Fruit fly (Drosophila melanogaster): ENCODE measurements around the gene apolpp.
A peak's percentile ranks its signal among the peaks of the same experiment; 100 is the strongest.

Gene apolpp

dm6 chr4:1060373-1061094, at the start of gene apolpp:
TSS of gene apolpp (plus strand) at chr4:1060969.
- TF ChIP-seq CG8632 (GFP tag; optimal IDR thresholded peaks at IDR 0.05) (no peak), Gug (GFP tag; IDR thresholded peaks at IDR 0.05) (no peak), CG32006 (GFP tag; optimal IDR thresholded peaks at IDR 0.05) (no peak), cyc (GFP tag; optimal IDR thresholded peaks at IDR 0.05) (peak; percentile 15), Eip75B (GFP tag; optimal IDR thresholded peaks at IDR 0.05) (peak; percentile 6), CG31627 (GFP tag; optimal IDR thresholded peaks at IDR 0.05) (peak; percentile 23), acj6 (GFP tag; optimal IDR thresholded peaks at IDR 0.05) (no peak), Met (GFP tag; optimal IDR thresholded peaks at IDR 0.05) (peak; percentile 1), CG6808 (GFP tag; optimal IDR thresholded peaks at IDR 0.05) (no peak), CG15336 (GFP tag; IDR thresholded peaks at IDR 0.05) (peak; percentile 7; the same call in 1 of the 2 replicates), Hr39 (GFP tag; optimal IDR thresholded peaks at IDR 0.05) (peak; percentile 4), Eip78C (GFP tag) (peak; percentile 69), Smox (GFP tag; optimal IDR thresholded peaks at IDR 0.05) (no peak), dac (GFP tag; optimal IDR thresholded peaks at IDR 0.05) (no peak), dsx (GFP tag; optimal IDR thresholded peaks at IDR 0.05; ENCODE audit: poor library complexity, severe bottlenecking) (peak; percentile 26), Eip93F (GFP tag; optimal IDR thresholded peaks at IDR 0.05) (no peak), svp (GFP tag) (peak; percentile 48), achi (GFP tag; optimal IDR thresholded peaks at IDR 0.05) (no peak), esn (GFP tag; optimal IDR thresholded peaks at IDR 0.05) (peak; percentile 4), fkh (GFP tag; optimal IDR thresholded peaks at IDR 0.05) (no peak), CG3032 (tag; optimal IDR thresholded peaks at IDR 0.05) (peak; percentile 48), Sox102F (GFP tag; optimal IDR thresholded peaks at IDR 0.05) (no peak)

- TF ChIP-seq Eip78C (GFP tag) (no peak), Gug (GFP tag; IDR thresholded peaks at IDR 0.05) (no peak), CG4318 (GFP tag; optimal IDR thresholded peaks at IDR 0.05) (no peak)
These were observed 35.7 kb upstream of the apolpp start for dm6 chr4:1025101-1025500.

- TF ChIP-seq CG16779 (tag; optimal IDR thresholded peaks at IDR 0.05) (no peak), Ets21C (GFP tag; optimal IDR thresholded peaks at IDR 0.05) (no peak), CG6854 (GFP tag; optimal IDR thresholded peaks at IDR 0.05) (no peak), dsx (GFP tag; optimal IDR thresholded peaks at IDR 0.05; ENCODE audit: poor library complexity, severe bottlenecking) (no peak), achi (GFP tag; optimal IDR thresholded peaks at IDR 0.05) (no peak), Sox14 (GFP tag; optimal IDR thresholded peaks at IDR 0.05) (no peak), CG6276 (GFP tag; optimal IDR thresholded peaks at IDR 0.05) (no peak), fd85E (GFP tag; optimal IDR thresholded peaks at IDR 0.05) (no peak), OdsH (GFP tag; optimal IDR thresholded peaks at IDR 0.05) (no peak), CG3032 (tag; optimal IDR thresholded peaks at IDR 0.05) (no peak)
These were observed 34.5 kb upstream of the apolpp start for dm6 chr4:1026117-1026743.

- peak in 1 of 2 experiments; percentile 70 for TF ChIP-seq ss (GFP tag; optimal IDR thresholded peaks at IDR 0.05)
- peak; percentile 81 for TF ChIP-seq CG31627 (GFP tag; optimal IDR thresholded peaks at IDR 0.05)
- peak; percentile 88 for TF ChIP-seq CG11902 (GFP tag; optimal IDR thresholded peaks at IDR 0.05)
- no peak for TF ChIP-seq vri (GFP tag; optimal IDR thresholded peaks at IDR 0.05)
- TF ChIP-seq Sox15 (GFP tag; optimal IDR thresholded peaks at IDR 0.05): peak; percentile 90
- peak; percentile 38 for TF ChIP-seq CG6276 (GFP tag; optimal IDR thresholded peaks at IDR 0.05)
- peak; percentile 69 for TF ChIP-seq net (GFP tag; optimal IDR thresholded peaks at IDR 0.05)
- peak; percentile 75 for TF ChIP-seq OdsH (GFP tag; optimal IDR thresholded peaks at IDR 0.05)
- peak; percentile 72 for TF ChIP-seq achi (GFP tag; optimal IDR thresholded peaks at IDR 0.05)
- TF ChIP-seq svp (GFP tag): no peak
- TF ChIP-seq dac (GFP tag; optimal IDR thresholded peaks at IDR 0.05): peak; percentile 6
- peak; percentile 69 for TF ChIP-seq Eip78C (GFP tag)
- TF ChIP-seq Ets96B (tag; optimal IDR thresholded peaks at IDR 0.05): peak; percentile 73
- TF ChIP-seq Met (GFP tag; optimal IDR thresholded peaks at IDR 0.05): peak; percentile 30
- TF ChIP-seq CG4318 (GFP tag; optimal IDR thresholded peaks at IDR 0.05): peak; percentile 70
- TF ChIP-seq Lpt (GFP tag; optimal IDR thresholded peaks at IDR 0.05): peak; percentile 54
- peak; percentile 57 for TF ChIP-seq topi (GFP tag; optimal IDR thresholded peaks at IDR 0.05)
- peak; percentile 52 to 83 for TF ChIP-seq salr (GFP tag; optimal IDR thresholded peaks at IDR 0.05)
- TF ChIP-seq CG16779 (tag; optimal IDR thresholded peaks at IDR 0.05): no peak
- no peak; the same call in 1 of the 2 replicates for TF ChIP-seq CG11294 (GFP tag; IDR thresholded peaks at IDR 0.05)
- peak; percentile 76 for TF ChIP-seq CG10631 (GFP tag; optimal IDR thresholded peaks at IDR 0.05)
- TF ChIP-seq CG9139 (GFP tag; optimal IDR thresholded peaks at IDR 0.05): no peak
- TF ChIP-seq Smox (GFP tag; optimal IDR thresholded peaks at IDR 0.05): peak; percentile 61
- TF ChIP-seq Hr39 (GFP tag; optimal IDR thresholded peaks at IDR 0.05): peak; percentile 84
These were observed 33.9 kb upstream of the apolpp start, which contains the start of gene PlexA for dm6 chr4:1026806-1027431. TSS of gene PlexA (minus strand) at chr4:1027101.

All from whole organism, prepupa.